Worm (Caenorhabditis elegans) whole organism, late embryonic: ENCODE data around the gene C26E1.2.

Source experiments
- C08G9.2 ChIP-seq: sonication (generic microtip); optimal IDR thresholded peaks from 2 replicates; lab custom pipeline; 2016; ENCODE audit warnings: mild to moderate bottlenecking, missing genetic modification characterization, moderate library complexity, missing compliant biosample characterization
- K09A11.1 ChIP-seq: sonication (generic microtip); optimal IDR thresholded peaks from 2 replicates; lab custom pipeline; 2017; ENCODE audit warnings: antibody characterized with exemption, mild to moderate bottlenecking, missing genetic modification characterization, missing compliant biosample characterization; ENCODE audit not compliant: insufficient read depth
- T23F11.4 ChIP-seq: fragments of 200-800 bp; sonication (Bioruptor generic); optimal IDR thresholded peaks from 2 replicates; lab custom pipeline; 2018; ENCODE audit warnings: mild to moderate bottlenecking, missing genetic modification characterization, missing compliant biosample characterization
- Y22D7AL.16 ChIP-seq: sonication (generic microtip); optimal IDR thresholded peaks from 2 replicates; lab custom pipeline; 2016; ENCODE audit warnings: missing genetic modification characterization, missing compliant biosample characterization
- ama-1 ChIP-seq: fragments of 150-350 bp; optimal IDR thresholded peaks from 2 replicates; lab custom pipeline; 2014
- ceh-14 ChIP-seq: sonication (generic microtip); optimal IDR thresholded peaks from 2 replicates; lab custom pipeline; 2016; ENCODE audit warnings: missing genotype, missing genetic modification characterization, missing compliant biosample characterization
- ceh-19 ChIP-seq: fragments of 200-800 bp; sonication (Bioruptor generic); optimal IDR thresholded peaks from 2 replicates; lab custom pipeline; 2018; ENCODE audit warnings: mild to moderate bottlenecking, missing genetic modification characterization, missing compliant biosample characterization
- ceh-22 ChIP-seq: sonication (generic microtip); optimal IDR thresholded peaks from 2 replicates; lab custom pipeline; 2017; ENCODE audit warnings: missing biosample characterization, missing genetic modification characterization
- ceh-34 ChIP-seq: sonication (generic microtip); optimal IDR thresholded peaks from 2 replicates; lab custom pipeline; 2016; ENCODE audit warnings: mild to moderate bottlenecking, missing genetic modification characterization, missing compliant biosample characterization
- ceh-45 ChIP-seq: fragments of 200-800 bp; sonication (Bioruptor generic); IDR thresholded peaks from 2 replicates; pipeline ENCODE4 v1.3.6; 2022; ENCODE audit warnings: missing genetic modification reagents, missing genetic modification characterization, missing compliant biosample characterization
- ceh-48 ChIP-seq: sonication (generic microtip); optimal IDR thresholded peaks from 2 replicates; lab custom pipeline; 2016; ENCODE audit warnings: missing genetic modification characterization, inconsistent platforms, missing compliant biosample characterization
- ceh-6 ChIP-seq: fragments of 200-800 bp; sonication (Bioruptor generic); optimal IDR thresholded peaks from 2 replicates; lab custom pipeline; 2018; ENCODE audit warnings: mild to moderate bottlenecking, missing genetic modification characterization, missing compliant biosample characterization
- ceh-9 ChIP-seq: sonication (generic microtip); optimal IDR thresholded peaks from 2 replicates; lab custom pipeline; 2016; ENCODE audit warnings: mild to moderate bottlenecking, missing genetic modification characterization, inconsistent platforms, missing compliant biosample characterization
- che-1 ChIP-seq: sonication (generic microtip); optimal IDR thresholded peaks from 2 replicates; lab custom pipeline; 2016; ENCODE audit warnings: mild to moderate bottlenecking, missing genetic modification characterization, missing compliant biosample characterization
- dmd-4 ChIP-seq: sonication (generic microtip); optimal IDR thresholded peaks from 2 replicates; lab custom pipeline; 2016; ENCODE audit warnings: borderline replicate concordance, missing genetic modification characterization, missing compliant biosample characterization
- dve-1 ChIP-seq: sonication (generic microtip); optimal IDR thresholded peaks from 2 replicates; lab custom pipeline; 2017; ENCODE audit warnings: antibody characterized with exemption, mild to moderate bottlenecking, missing genetic modification characterization, missing compliant biosample characterization
- elt-2 ChIP-seq: sonication (generic microtip); optimal IDR thresholded peaks from 2 replicates; lab custom pipeline; 2016; ENCODE audit warnings: missing genetic modification reagents, missing genetic modification characterization, missing compliant biosample characterization
- elt-4 ChIP-seq: sonication (generic microtip); optimal IDR thresholded peaks from 2 replicates; lab custom pipeline; 2016; ENCODE audit warnings: missing genetic modification characterization, missing compliant biosample characterization
- fax-1 ChIP-seq: sonication (generic microtip); optimal IDR thresholded peaks from 2 replicates; lab custom pipeline; 2016; ENCODE audit warnings: missing genotype, missing genetic modification characterization, missing compliant biosample characterization
- fkh-10 ChIP-seq: fragments of 150-350 bp; optimal IDR thresholded peaks from 2 replicates; lab custom pipeline; 2014; ENCODE audit warnings: missing biosample characterization, missing genetic modification reagents, missing genetic modification characterization
- fkh-6 ChIP-seq: sonication (generic microtip); optimal IDR thresholded peaks from 2 replicates; lab custom pipeline; 2016; ENCODE audit warnings: missing genetic modification characterization, missing compliant biosample characterization
- gmeb-2 ChIP-seq: sonication (generic microtip); optimal IDR thresholded peaks from 2 replicates; lab custom pipeline; 2016; ENCODE audit warnings: missing genetic modification characterization, inconsistent platforms, missing compliant biosample characterization
- hlh-15 ChIP-seq: sonication (generic microtip); optimal IDR thresholded peaks from 2 replicates; lab custom pipeline; 2016; ENCODE audit warnings: missing genetic modification characterization, missing compliant biosample characterization
- lim-6 ChIP-seq: sonication (generic microtip); optimal IDR thresholded peaks from 2 replicates; lab custom pipeline; 2016; ENCODE audit warnings: missing genetic modification characterization, missing compliant biosample characterization
- madf-2 ChIP-seq: sonication (generic microtip); optimal IDR thresholded peaks from 2 replicates; lab custom pipeline; 2017; ENCODE audit warnings: missing genetic modification characterization, missing compliant biosample characterization
- nfya-1 ChIP-seq: sonication (generic microtip); optimal IDR thresholded peaks from 2 replicates; lab custom pipeline; 2017; ENCODE audit warnings: missing genetic modification characterization, mild to moderate bottlenecking, missing compliant biosample characterization, antibody characterized with exemption, moderate library complexity
- nhr-11 ChIP-seq: fragments of 150-350 bp; optimal IDR thresholded peaks from 2 replicates; lab custom pipeline; 2014; ENCODE audit warnings: missing biosample characterization, missing genetic modification characterization
- nhr-232 ChIP-seq: sonication (generic microtip); optimal IDR thresholded peaks from 2 replicates; lab custom pipeline; 2016; ENCODE audit warnings: missing genetic modification characterization, missing compliant biosample characterization
- npax-4 ChIP-seq: sonication (generic microtip); optimal IDR thresholded peaks from 2 replicates; lab custom pipeline; 2016; ENCODE audit warnings: missing genetic modification characterization, missing compliant biosample characterization
- odd-2 ChIP-seq: sonication (generic microtip); optimal IDR thresholded peaks from 2 replicates; lab custom pipeline; 2017; ENCODE audit warnings: antibody characterized with exemption, mild to moderate bottlenecking, missing genetic modification characterization, missing compliant biosample characterization
- pag-3 ChIP-seq: sonication (generic microtip); optimal IDR thresholded peaks from 2 replicates; lab custom pipeline; 2016; ENCODE audit warnings: missing compliant biosample characterization, missing genetic modification characterization, borderline replicate concordance
- pha-4 ChIP-seq: fragments of 150-350 bp; optimal IDR thresholded peaks from 2 replicates; lab custom pipeline; 2018; ENCODE audit warnings: missing biosample characterization, missing genetic modification reagents, missing genetic modification characterization
- pros-1 ChIP-seq: fragments of 150-350 bp; optimal IDR thresholded peaks from 2 replicates; lab custom pipeline; 2014; ENCODE audit warnings: missing biosample characterization, missing genetic modification reagents, missing genetic modification characterization
- ref-2 ChIP-seq: sonication (generic microtip); optimal IDR thresholded peaks from 2 replicates; lab custom pipeline; 2016; ENCODE audit warnings: missing genetic modification characterization, missing compliant biosample characterization
- rnt-1 ChIP-seq: sonication (generic microtip); optimal IDR thresholded peaks from 2 replicates; lab custom pipeline; 2016; ENCODE audit warnings: missing genetic modification characterization, missing compliant biosample characterization
- sdc-2 ChIP-seq: sonication (generic microtip); optimal IDR thresholded peaks from 2 replicates; lab custom pipeline; 2016; ENCODE audit warnings: missing genotype, missing genetic modification characterization, missing compliant biosample characterization
- sox-2 ChIP-seq: fragments of 200-800 bp; sonication (Bioruptor generic); IDR thresholded peaks from 2 replicates; pipeline ENCODE4 v1.3.6; 2022; ENCODE audit warnings: missing genetic modification reagents, missing genetic modification characterization, missing compliant biosample characterization
- syd-9 ChIP-seq: sonication (generic microtip); optimal IDR thresholded peaks from 2 replicates; lab custom pipeline; 2016; ENCODE audit warnings: mild to moderate bottlenecking, missing genetic modification characterization, moderate library complexity, missing compliant biosample characterization
- tbx-7 ChIP-seq: sonication (generic microtip); optimal IDR thresholded peaks from 2 replicates; lab custom pipeline; 2016; ENCODE audit warnings: missing genotype, missing genetic modification characterization, missing compliant biosample characterization
- ttx-3 ChIP-seq: sonication (generic microtip); optimal IDR thresholded peaks from 2 replicates; lab custom pipeline; 2016; ENCODE audit warnings: missing genetic modification reagents, missing genetic modification characterization, missing compliant biosample characterization
- unc-3 ChIP-seq, 2 experiments: fragments of 200-800 bp in 1 of 2; sonication (Bioruptor generic) in 1 of 2; sonication (generic microtip) in 1 of 2; conservative IDR thresholded peaks in 1 of 2; optimal IDR thresholded peaks in 1 of 2; 2 replicates each; pipeline versions ENCODE4 v1.3.6 to Lab custom; 2016 to 2022; ENCODE audit warnings: missing compliant biosample characterization in 2 of 2, missing genetic modification characterization in 2 of 2, missing genetic modification reagents in 1 of 2
- unc-55 ChIP-seq: sonication (generic microtip); optimal IDR thresholded peaks from 2 replicates; lab custom pipeline; 2017; ENCODE audit warnings: missing biosample characterization, missing genetic modification reagents, missing genetic modification characterization
- zip-5 ChIP-seq: sonication (generic microtip); optimal IDR thresholded peaks from 2 replicates; lab custom pipeline; 2016; ENCODE audit warnings: missing genetic modification characterization, missing compliant biosample characterization

The C26E1.2 gene

ce11 chrV:13297220-13297619 is 7.7 kb upstream of the C26E1.2 start, which contains the start of gene C26E1.1:
Gene C26E1.1 (plus strand): TSS chrV:13297520.
- TF ChIP-seq ceh-48 (tag; lab: Kevin White, UChicago) (no peak), nhr-11 (tag; lab: Kevin White, UChicago) (no peak), che-1 (tag; lab: Kevin White, UChicago) (no peak), dmd-4 (tag; lab: Kevin White, UChicago) (no peak), T23F11.4 (GFP tag; lab: Kevin White, UChicago) (no peak), fkh-10 (GFP tag; lab: Kevin White, UChicago) (no peak), ceh-34 (no peak), ref-2 (no peak), elt-4 (tag; lab: Kevin White, UChicago) (no peak), ceh-19 (GFP tag; lab: Kevin White, UChicago) (no peak), npax-4 (no peak), odd-2 (no peak)

DNA sequence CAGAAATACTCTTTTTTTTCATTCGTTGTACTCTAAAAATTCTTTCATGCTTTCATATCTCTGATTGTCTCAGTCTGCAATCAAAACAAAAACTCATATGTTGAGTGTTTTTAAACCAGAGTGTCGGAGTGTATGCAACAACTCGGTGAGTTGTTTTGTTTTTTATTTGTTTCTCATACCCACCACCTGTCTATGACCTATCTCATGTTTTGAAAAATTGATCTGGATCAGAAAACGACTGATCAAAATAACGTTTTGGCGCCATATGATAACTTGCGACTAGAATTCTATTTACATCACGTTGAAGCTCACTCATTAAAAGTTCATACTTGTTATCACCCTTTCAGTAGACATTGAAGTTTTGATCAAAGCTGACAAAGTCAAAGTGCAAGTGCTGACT is 6.2 kb upstream of the C26E1.2 start:
- no peak for TF ChIP-seq ref-2
- no peak for TF ChIP-seq syd-9 (tag; lab: Kevin White, UChicago)
- no peak for TF ChIP-seq lim-6 (tag; lab: Kevin White, UChicago)
- no peak for TF ChIP-seq ceh-45 (GFP tag; lab: Robert Waterston, UW)
- no peak for TF ChIP-seq T23F11.4 (GFP tag; lab: Kevin White, UChicago)
- no peak for TF ChIP-seq ceh-9 (tag; lab: Kevin White, UChicago)
- no peak for TF ChIP-seq madf-2 (tag; lab: Kevin White, UChicago)
- TF ChIP-seq C08G9.2: no peak
- TF ChIP-seq fax-1: no peak
- no peak for TF ChIP-seq pha-4 (tag; lab: Kevin White, UChicago)
- no peak for TF ChIP-seq dmd-4 (tag; lab: Kevin White, UChicago)
- TF ChIP-seq ceh-48 (tag; lab: Kevin White, UChicago): no peak
- TF ChIP-seq hlh-15 (tag; lab: Kevin White, UChicago): no peak
- no peak for TF ChIP-seq K09A11.1 (tag; lab: Kevin White, UChicago)
- TF ChIP-seq pros-1 (tag; lab: Kevin White, UChicago): no peak
- TF ChIP-seq, all 69 proteins: peak for 0

DNA sequence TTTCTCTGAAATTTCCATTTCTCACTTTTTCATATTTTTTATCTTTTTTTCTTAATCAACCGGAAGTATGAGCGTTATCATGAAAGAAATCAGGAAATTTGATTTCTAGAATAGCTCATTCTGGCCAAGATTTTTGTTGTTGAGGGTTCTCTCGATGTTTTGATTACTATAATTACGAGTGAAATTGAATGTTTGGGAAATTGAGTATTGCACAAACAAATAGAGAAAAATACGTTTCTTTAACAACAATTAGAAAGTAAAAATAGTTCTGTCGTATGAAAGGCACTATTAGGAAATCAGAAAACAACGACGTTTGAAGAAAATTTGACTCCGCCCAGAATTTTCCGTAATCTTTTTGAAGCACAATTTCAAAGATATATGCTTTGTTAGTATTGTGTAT is 5.5 kb upstream of the C26E1.2 start:
- TF ChIP-seq ceh-22 (no peak), che-1 (tag; lab: Kevin White, UChicago) (no peak), rnt-1 (tag; lab: Kevin White, UChicago) (no peak), fkh-6 (tag; lab: Kevin White, UChicago) (no peak), hlh-15 (tag; lab: Kevin White, UChicago) (no peak), nfya-1 (tag; lab: Kevin White, UChicago) (no peak), pag-3 (no peak), gmeb-2 (tag; lab: Kevin White, UChicago) (no peak), Y22D7AL.16 (no peak), nhr-232 (tag; lab: Kevin White, UChicago) (no peak), tbx-7 (tag; lab: Kevin White, UChicago) (no peak), ama-1 (no peak), C08G9.2 (no peak), dve-1 (tag; lab: Kevin White, UChicago) (no peak), ceh-14 (tag; lab: Kevin White, UChicago) (no peak), ceh-19 (GFP tag; lab: Kevin White, UChicago) (no peak)

DNA sequence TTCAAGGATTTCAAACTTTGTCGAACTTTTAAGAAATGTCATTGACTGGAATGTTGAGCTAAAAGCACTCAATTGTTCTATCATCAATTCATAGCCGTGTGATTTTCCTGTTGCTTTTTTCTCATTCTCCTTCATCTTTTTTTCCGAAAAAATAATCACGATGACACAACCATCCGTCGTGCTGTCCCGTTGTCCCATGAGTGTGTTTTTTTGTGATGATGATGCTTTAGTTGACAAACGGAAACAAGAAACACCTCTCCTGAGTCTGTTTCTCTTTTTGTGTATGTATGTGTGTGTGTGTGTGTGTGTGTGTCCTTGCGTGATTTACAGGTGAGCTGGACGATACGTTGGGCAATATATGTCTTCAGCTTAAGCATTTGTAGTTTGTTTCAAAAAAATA is 4.4 kb upstream of the C26E1.2 start:
- no peak for TF ChIP-seq npax-4
- no peak for TF ChIP-seq tbx-7 (tag; lab: Kevin White, UChicago)
- no peak for TF ChIP-seq Y22D7AL.16
- TF ChIP-seq elt-2 (tag; lab: Kevin White, UChicago): no peak
- TF ChIP-seq pha-4 (tag; lab: Kevin White, UChicago): no peak
- TF ChIP-seq ceh-48 (tag; lab: Kevin White, UChicago): no peak
- TF ChIP-seq hlh-15 (tag; lab: Kevin White, UChicago): no peak
- no peak for TF ChIP-seq sdc-2 (tag; lab: Kevin White, UChicago)
- no peak for TF ChIP-seq ceh-6 (GFP tag; lab: Kevin White, UChicago)
- no peak for TF ChIP-seq sox-2
- no peak for TF ChIP-seq ceh-14 (tag; lab: Kevin White, UChicago)
- no peak for TF ChIP-seq zip-5 (tag; lab: Kevin White, UChicago)
- no peak for TF ChIP-seq ama-1
- no peak for TF ChIP-seq fkh-10 (GFP tag; lab: Kevin White, UChicago)
- TF ChIP-seq ceh-45 (GFP tag; lab: Robert Waterston, UW): no peak
- no peak for TF ChIP-seq ceh-22
- no peak for TF ChIP-seq ref-2
- TF ChIP-seq ttx-3 (tag; lab: Kevin White, UChicago): no peak
- TF ChIP-seq unc-3 (GFP tag; conservative IDR thresholded peaks at IDR 0.05; lab: Robert Waterston, UW): no peak
- no peak for TF ChIP-seq unc-3 (tag; optimal IDR thresholded peaks at IDR 0.05; lab: Kevin White, UChicago)
- TF ChIP-seq unc-55 (GFP tag; lab: Kevin White, UChicago): no peak
